Fruit fly (Drosophila melanogaster): ENCODE results near the gene CG17380.

dm6 chr3R:23360356-23360755 lies 43.2 kb downstream of the CG17380 start:
- TF ChIP-seq CG8478 (optimal IDR thresholded peaks at IDR 0.05) (no peak), insv (GFP tag; optimal IDR thresholded peaks at IDR 0.05) (no peak), CG3847 (GFP tag; IDR thresholded peaks at IDR 0.05) (no peak)

All from whole organism, embryonic.